Worm (Caenorhabditis elegans) whole organism, young adult: Measurements from ENCODE around the gene ZK632.2.

ENCODE experiments used
- B0261.1 ChIP-seq: sonication (generic microtip); optimal IDR thresholded peaks from 2 replicates; lab custom pipeline; 2016; ENCODE audit warnings: mild to moderate bottlenecking, missing genetic modification characterization, moderate library complexity, missing compliant biosample characterization
- F10E7.11 ChIP-seq: sonication (generic microtip); optimal IDR thresholded peaks from 2 replicates; lab custom pipeline; 2017; ENCODE audit warnings: mild to moderate bottlenecking, missing genetic modification characterization, moderate library complexity, missing compliant biosample characterization
- F37B4.10 ChIP-seq: fragments of 200-800 bp; sonication (Bioruptor generic); IDR thresholded peaks from 2 replicates; pipeline ENCODE4 v1.3.6; 2022; ENCODE audit warnings: missing genetic modification characterization, missing compliant biosample characterization
- F49E8.2 ChIP-seq: sonication (generic microtip); optimal IDR thresholded peaks from 3 replicates; lab custom pipeline; 2017; ENCODE audit warnings: missing genetic modification characterization, mild to moderate bottlenecking, missing compliant biosample characterization, antibody characterized with exemption, moderate library complexity; ENCODE audit not compliant: insufficient read depth
- F52B5.7 ChIP-seq: sonication (generic microtip); optimal IDR thresholded peaks from 2 replicates; lab custom pipeline; 2016; ENCODE audit warnings: mild to moderate bottlenecking, missing genetic modification characterization, missing compliant biosample characterization
- F57A8.1 ChIP-seq: fragments of 200-800 bp; sonication (Bioruptor generic); optimal IDR thresholded peaks from 2 replicates; lab custom pipeline; 2018; ENCODE audit warnings: mild to moderate bottlenecking, missing genetic modification characterization, moderate library complexity, missing compliant biosample characterization
- K12H6.12 ChIP-seq: fragments of 200-800 bp; sonication (Bioruptor generic); optimal IDR thresholded peaks from 2 replicates; lab custom pipeline; 2018; ENCODE audit warnings: mild to moderate bottlenecking, missing genetic modification characterization, missing compliant biosample characterization
- Y56A3A.18 ChIP-seq: fragments of 200-800 bp; sonication (Bioruptor generic); IDR thresholded peaks from 2 replicates; pipeline ENCODE4 v1.3.6; 2022; ENCODE audit warnings: missing genetic modification reagents, missing genetic modification characterization, missing compliant biosample characterization
- Y67H2A.10 ChIP-seq: fragments of 200-800 bp; sonication (Bioruptor generic); conservative IDR thresholded peaks from 2 replicates; pipeline ENCODE4 v1.3.6; 2022; ENCODE audit warnings: missing genetic modification reagents, missing genetic modification characterization, missing compliant biosample characterization
- aptf-2 ChIP-seq: fragments of 200-800 bp; sonication (Bioruptor generic); conservative IDR thresholded peaks from 2 replicates; pipeline ENCODE4 v1.3.6; 2022; ENCODE audit warnings: missing genetic modification reagents, missing genetic modification characterization, missing compliant biosample characterization
- aptf-3 ChIP-seq: fragments of 200-800 bp; sonication (Bioruptor generic); IDR thresholded peaks from 2 replicates; pipeline ENCODE4 v1.3.6; 2022; ENCODE audit warnings: missing genetic modification characterization, missing compliant biosample characterization
- attf-6 ChIP-seq: fragments of 200-800 bp; sonication (Bioruptor generic); IDR thresholded peaks from 2 replicates; pipeline ENCODE4 v1.3.6; 2022; ENCODE audit warnings: missing genetic modification reagents, missing genetic modification characterization, missing compliant biosample characterization
- bed-2 ChIP-seq: fragments of 200-800 bp; sonication (Bioruptor generic); IDR thresholded peaks from 2 replicates; pipeline ENCODE4 v1.3.6; 2022; ENCODE audit warnings: missing genetic modification reagents, missing genetic modification characterization, missing compliant biosample characterization
- ccch-3 ChIP-seq: fragments of 200-800 bp; sonication (Bioruptor generic); optimal IDR thresholded peaks from 2 replicates; lab custom pipeline; 2018; ENCODE audit warnings: mild to moderate bottlenecking, missing genetic modification characterization, missing compliant biosample characterization
- cebp-1 ChIP-seq, 2 experiments: fragments of 200-800 bp in 1 of 2; sonication (Bioruptor generic) in 1 of 2; sonication (generic microtip) in 1 of 2; IDR thresholded peaks in 1 of 2; optimal IDR thresholded peaks in 1 of 2; 2 replicates each; pipeline versions ENCODE4 v1.3.6 to Lab custom; 2017 to 2022; ENCODE audit warnings: missing compliant biosample characterization in 2 of 2, missing genetic modification characterization in 2 of 2, mild to moderate bottlenecking in 1 of 2, missing genetic modification reagents in 1 of 2, moderate library complexity in 1 of 2
- ceh-100 ChIP-seq: fragments of 200-800 bp; sonication (Bioruptor generic); IDR thresholded peaks from 2 replicates; pipeline ENCODE4 v1.3.6; 2022; ENCODE audit warnings: missing genetic modification reagents, missing genetic modification characterization, missing compliant biosample characterization
- ceh-40 ChIP-seq: fragments of 200-800 bp; sonication (Bioruptor generic); IDR thresholded peaks from 2 replicates; pipeline ENCODE4 v1.3.6; 2022; ENCODE audit warnings: missing genetic modification characterization, missing compliant biosample characterization
- ceh-58 ChIP-seq: fragments of 200-800 bp; sonication (Bioruptor generic); IDR thresholded peaks from 2 replicates; pipeline ENCODE4 v1.3.6; 2022; ENCODE audit warnings: missing genetic modification characterization, missing compliant biosample characterization
- ceh-91 ChIP-seq: fragments of 200-800 bp; sonication (Bioruptor generic); IDR thresholded peaks from 2 replicates; pipeline ENCODE4 v1.3.6; 2022; ENCODE audit warnings: missing genetic modification reagents, missing genetic modification characterization, missing compliant biosample characterization
- dpl-1 ChIP-seq: fragments of 150-350 bp; optimal IDR thresholded peaks from 2 replicates; lab custom pipeline; 2014; ENCODE audit warnings: missing biosample characterization, missing genetic modification reagents, missing genetic modification characterization
- egl-44 ChIP-seq: fragments of 200-800 bp; sonication (Bioruptor generic); IDR thresholded peaks from 2 replicates; pipeline ENCODE4 v1.3.6; 2022; ENCODE audit warnings: missing genetic modification reagents, missing genetic modification characterization, missing compliant biosample characterization
- ets-4 ChIP-seq: fragments of 200-800 bp; sonication (Bioruptor generic); optimal IDR thresholded peaks from 2 replicates; lab custom pipeline; 2018; ENCODE audit warnings: mild to moderate bottlenecking, missing genetic modification characterization, missing compliant biosample characterization
- hlh-12 ChIP-seq: sonication (generic microtip); optimal IDR thresholded peaks from 2 replicates; lab custom pipeline; 2016; ENCODE audit warnings: missing genetic modification characterization, missing compliant biosample characterization
- hrde-1 ChIP-seq: sonication (generic microtip); optimal IDR thresholded peaks from 2 replicates; lab custom pipeline; 2016; ENCODE audit warnings: missing genetic modification characterization, mild to moderate bottlenecking, missing compliant biosample characterization, moderate library complexity, missing genotype, missing genetic modification reagents, borderline replicate concordance
- lag-1 ChIP-seq: fragments of 200-800 bp; sonication (Bioruptor generic); IDR thresholded peaks from 2 replicates; pipeline ENCODE4 v1.3.6; 2022; ENCODE audit warnings: missing genetic modification reagents, missing genetic modification characterization, missing compliant biosample characterization
- lin-40 ChIP-seq: sonication (generic microtip); optimal IDR thresholded peaks from 2 replicates; lab custom pipeline; 2016; ENCODE audit warnings: missing genetic modification characterization, mild to moderate bottlenecking, missing compliant biosample characterization, missing genotype, missing genetic modification reagents
- lir-1 ChIP-seq: fragments of 200-800 bp; sonication (Bioruptor generic); conservative IDR thresholded peaks from 2 replicates; pipeline ENCODE4 v1.3.6; 2022; ENCODE audit warnings: missing genetic modification reagents, missing genetic modification characterization, missing compliant biosample characterization
- mel-28 ChIP-seq: sonication (generic microtip); optimal IDR thresholded peaks from 2 replicates; lab custom pipeline; 2016; ENCODE audit warnings: borderline replicate concordance, mild to moderate bottlenecking, missing genetic modification characterization, missing compliant biosample characterization
- nhr-27 ChIP-seq: fragments of 200-800 bp; sonication (Bioruptor generic); optimal IDR thresholded peaks from 2 replicates; lab custom pipeline; 2018; ENCODE audit warnings: mild to moderate bottlenecking, missing genetic modification characterization, moderate library complexity, missing compliant biosample characterization
- pha-4 ChIP-seq: fragments of 150-350 bp; sonication (generic microtip); optimal IDR thresholded peaks from 2 replicates; lab custom pipeline; 2014; ENCODE audit warnings: missing biosample characterization, missing genetic modification reagents, missing genetic modification characterization
- rpc-1 ChIP-seq, 2 experiments: fragments of 150-350 bp in 1 of 2; sonication (generic microtip) in 1 of 2; optimal IDR thresholded peaks; 2 replicates each; lab custom pipeline; 2014 to 2018; ENCODE audit warnings: missing biosample characterization in 1 of 2, missing genetic modification characterization in 1 of 2, missing genetic modification reagents in 1 of 2, missing genotype in 1 of 2
- snpc-1.3 ChIP-seq: sonication (generic microtip); optimal IDR thresholded peaks from 2 replicates; lab custom pipeline; 2017; ENCODE audit warnings: missing genetic modification characterization, mild to moderate bottlenecking, missing compliant biosample characterization, antibody characterized with exemption, moderate library complexity, missing genotype, missing genetic modification reagents; ENCODE audit not compliant: insufficient read depth
- unc-130 ChIP-seq: sonication (generic microtip); optimal IDR thresholded peaks from 2 replicates; lab custom pipeline; 2016; ENCODE audit warnings: missing genetic modification reagents, missing genetic modification characterization, missing compliant biosample characterization
- unc-62 ChIP-seq: fragments of 150-350 bp; optimal IDR thresholded peaks from 2 replicates; lab custom pipeline; 2014; ENCODE audit warnings: missing biosample characterization, missing genetic modification reagents, missing genetic modification characterization
- zfh-2 ChIP-seq: fragments of 200-800 bp; sonication (Bioruptor generic); conservative IDR thresholded peaks from 2 replicates; pipeline ENCODE4 v1.3.6; 2022; ENCODE audit warnings: missing genetic modification reagents, missing genetic modification characterization, missing compliant biosample characterization
- zim-3 ChIP-seq: sonication (generic microtip); optimal IDR thresholded peaks from 2 replicates; lab custom pipeline; 2017; ENCODE audit warnings: mild to moderate bottlenecking, missing genetic modification characterization, moderate library complexity, missing compliant biosample characterization
- ztf-25 ChIP-seq: fragments of 200-800 bp; sonication (Bioruptor generic); IDR thresholded peaks from 2 replicates; pipeline ENCODE4 v1.3.6; 2022; ENCODE audit warnings: missing genetic modification reagents, missing genetic modification characterization, missing compliant biosample characterization
- ztf-6 ChIP-seq: fragments of 200-800 bp; sonication (Bioruptor generic); IDR thresholded peaks from 2 replicates; pipeline ENCODE4 v1.3.6; 2022; ENCODE audit warnings: missing genetic modification reagents, missing genetic modification characterization, missing compliant biosample characterization

ZK632.2 gene

ce11 chrIII:9780665-9781304, 18.1 kb upstream of the ZK632.2 start, which contains the start of gene vha-1 (continued):
- TF ChIP-seq unc-130 (GFP tag; lab: Kevin White, UChicago) (no peak), mel-28 (tag; lab: Kevin White, UChicago) (no peak), ztf-6 (GFP tag; lab: Robert Waterston, UW) (0 out of 2 replicates have a peak, but pooled peaks have one; percentile 45), K12H6.12 (tag; lab: Kevin White, UChicago) (peak; percentile 64), ceh-91 (GFP tag; lab: Robert Waterston, UW) (no peak), Y56A3A.18 (GFP tag; lab: Robert Waterston, UW) (no peak), ceh-40 (GFP tag; lab: Robert Waterston, UW) (no peak), ets-4 (GFP tag; lab: Kevin White, UChicago) (peak; percentile 34), B0261.1 (no peak), F10E7.11 (tag; lab: Kevin White, UChicago) (no peak), F57A8.1 (no peak), bed-2 (GFP tag; lab: Robert Waterston, UW) (no peak), rpc-1 (optimal IDR thresholded peaks at IDR 0.05; lab: Kevin White, UChicago) (no peak), rpc-1 (tag; optimal IDR thresholded peaks at IDR 0.05; lab: Kevin White, UChicago) (no peak), cebp-1 (GFP tag; IDR thresholded peaks at IDR 0.05; lab: Robert Waterston, UW) (0 out of 2 replicates have a peak, but pooled peaks have one; percentile 38), cebp-1 (tag; optimal IDR thresholded peaks at IDR 0.05; lab: Kevin White, UChicago) (peak; percentile 74), snpc-1.3 (tag; lab: Kevin White, UChicago) (peak; percentile 0), lag-1 (GFP tag; lab: Robert Waterston, UW) (no peak), F37B4.10 (GFP tag; lab: Robert Waterston, UW) (no peak), ceh-100 (GFP tag; lab: Robert Waterston, UW) (peak; percentile 77), dpl-1 (GFP tag; lab: Kevin White, UChicago) (no peak), F52B5.7 (tag; lab: Kevin White, UChicago) (no peak), zim-3 (no peak), egl-44 (GFP tag; lab: Robert Waterston, UW) (no peak), lir-1 (no peak), ccch-3 (GFP tag; lab: Kevin White, UChicago) (no peak), unc-62 (GFP tag; lab: Kevin White, UChicago) (peak; percentile 18), aptf-2 (GFP tag; lab: Robert Waterston, UW) (no peak), aptf-3 (GFP tag; lab: Robert Waterston, UW) (no peak), hlh-12 (tag; lab: Kevin White, UChicago) (no peak), lin-40 (peak; percentile 76), attf-6 (no peak), ceh-58 (GFP tag; lab: Robert Waterston, UW) (no peak), Y67H2A.10 (GFP tag; lab: Robert Waterston, UW) (peak; percentile 93), ztf-25 (GFP tag; lab: Robert Waterston, UW) (no peak), nhr-27 (tag; lab: Kevin White, UChicago) (no peak), hrde-1 (no peak), zfh-2 (GFP tag; lab: Robert Waterston, UW) (peak; percentile 55; the same call in 1 of the 2 replicates), F49E8.2 (peak; percentile 30), pha-4 (peak; percentile 92)
